Worm (Caenorhabditis elegans): ENCODE measurements around the gene M199.8.

The M199.8 gene

ce11 chrIV:15107218-15107617 is 26.6 kb downstream of the M199.8 start:
- no peak for TF ChIP-seq unc-62 (GFP tag; optimal IDR thresholded peaks at IDR 0.05)

ce11 chrIV:15103224-15103679 is 30.5 kb downstream of the M199.8 start, which contains the start of gene srt-44:
srt-44 (plus strand) TSS chrIV:15103629.
- no peak for TF ChIP-seq unc-62 (GFP tag; optimal IDR thresholded peaks at IDR 0.05)

ce11 chrIV:15098294-15098693 is 35.5 kb downstream of the M199.8 start, which contains the start of gene srt-49:
srt-49 (minus strand) TSS chrIV:15098394.
- no peak for TF ChIP-seq unc-62 (GFP tag; optimal IDR thresholded peaks at IDR 0.05)

Measured in whole organism, dauer.